Worm (Caenorhabditis elegans) whole organism, young adult: ENCODE results near the gene F35E8.13.

ENCODE experiments used
- B0261.1 ChIP-seq: sonication (generic microtip); optimal IDR thresholded peaks from 2 replicates; lab custom pipeline; 2016; ENCODE audit warnings: mild to moderate bottlenecking, missing genetic modification characterization, moderate library complexity, missing compliant biosample characterization
- F10E7.11 ChIP-seq: sonication (generic microtip); optimal IDR thresholded peaks from 2 replicates; lab custom pipeline; 2017; ENCODE audit warnings: mild to moderate bottlenecking, missing genetic modification characterization, moderate library complexity, missing compliant biosample characterization
- F37B4.10 ChIP-seq: fragments of 200-800 bp; sonication (Bioruptor generic); IDR thresholded peaks from 2 replicates; pipeline ENCODE4 v1.3.6; 2022; ENCODE audit warnings: missing genetic modification characterization, missing compliant biosample characterization
- F39B2.1 ChIP-seq: fragments of 200-800 bp; sonication (Bioruptor generic); IDR thresholded peaks from 2 replicates; pipeline ENCODE4 v1.3.6; 2022; ENCODE audit warnings: missing genetic modification reagents, missing genetic modification characterization, missing compliant biosample characterization
- F55B11.4 ChIP-seq: sonication (generic microtip); optimal IDR thresholded peaks from 2 replicates; lab custom pipeline; 2016; ENCODE audit warnings: missing compliant biosample characterization, missing genetic modification characterization, borderline replicate concordance; ENCODE audit not compliant: insufficient read depth
- K12H6.12 ChIP-seq: fragments of 200-800 bp; sonication (Bioruptor generic); optimal IDR thresholded peaks from 2 replicates; lab custom pipeline; 2018; ENCODE audit warnings: mild to moderate bottlenecking, missing genetic modification characterization, missing compliant biosample characterization
- T26A5.8 ChIP-seq: sonication (generic microtip); optimal IDR thresholded peaks from 2 replicates; lab custom pipeline; 2016; ENCODE audit warnings: missing genetic modification characterization, missing compliant biosample characterization
- Y53F4B.3 ChIP-seq: fragments of 200-800 bp; sonication (Bioruptor generic); IDR thresholded peaks from 2 replicates; pipeline ENCODE4 v1.3.6; 2022; ENCODE audit warnings: missing genetic modification reagents, missing genetic modification characterization, missing compliant biosample characterization
- Y53G8AR.9 ChIP-seq: fragments of 200-800 bp; sonication (Bioruptor generic); conservative IDR thresholded peaks from 2 replicates; pipeline ENCODE4 v1.3.6; 2022; ENCODE audit warnings: missing genetic modification reagents, missing genetic modification characterization, missing compliant biosample characterization
- aptf-3 ChIP-seq: fragments of 200-800 bp; sonication (Bioruptor generic); IDR thresholded peaks from 2 replicates; pipeline ENCODE4 v1.3.6; 2022; ENCODE audit warnings: missing genetic modification characterization, missing compliant biosample characterization
- atf-7 ChIP-seq: sonication (generic microtip); optimal IDR thresholded peaks from 2 replicates; lab custom pipeline; 2017; ENCODE audit warnings: mild to moderate bottlenecking, missing genetic modification characterization, missing compliant biosample characterization
- attf-3 ChIP-seq: fragments of 200-800 bp; sonication (Bioruptor generic); conservative IDR thresholded peaks from 2 replicates; pipeline ENCODE4 v1.3.6; 2022; ENCODE audit warnings: missing genetic modification reagents, missing genetic modification characterization, missing compliant biosample characterization
- cebp-1 ChIP-seq, 2 experiments: fragments of 200-800 bp in 1 of 2; sonication (Bioruptor generic) in 1 of 2; sonication (generic microtip) in 1 of 2; IDR thresholded peaks in 1 of 2; optimal IDR thresholded peaks in 1 of 2; 2 replicates each; pipeline versions ENCODE4 v1.3.6 to Lab custom; 2017 to 2022; ENCODE audit warnings: missing compliant biosample characterization in 2 of 2, missing genetic modification characterization in 2 of 2, mild to moderate bottlenecking in 1 of 2, missing genetic modification reagents in 1 of 2, moderate library complexity in 1 of 2
- ceh-27 ChIP-seq: fragments of 200-800 bp; sonication (Bioruptor generic); optimal IDR thresholded peaks from 2 replicates; lab custom pipeline; 2018; ENCODE audit warnings: mild to moderate bottlenecking, missing genetic modification characterization, moderate library complexity, missing compliant biosample characterization
- chd-7 ChIP-seq: sonication (generic microtip); optimal IDR thresholded peaks from 2 replicates; lab custom pipeline; 2016; ENCODE audit warnings: mild to moderate bottlenecking, missing genetic modification characterization, moderate library complexity, missing compliant biosample characterization
- dox-1 ChIP-seq: fragments of 200-800 bp; sonication (Bioruptor generic); IDR thresholded peaks from 2 replicates; pipeline ENCODE4 v1.3.6; 2022; ENCODE audit warnings: missing genetic modification reagents, missing genetic modification characterization, missing compliant biosample characterization
- dpff-1 ChIP-seq: sonication (generic microtip); optimal IDR thresholded peaks from 2 replicates; lab custom pipeline; 2017; ENCODE audit warnings: mild to moderate bottlenecking, missing genetic modification characterization, missing compliant biosample characterization
- dpl-1 ChIP-seq: fragments of 150-350 bp; optimal IDR thresholded peaks from 2 replicates; lab custom pipeline; 2014; ENCODE audit warnings: missing biosample characterization, missing genetic modification reagents, missing genetic modification characterization
- egl-44 ChIP-seq: fragments of 200-800 bp; sonication (Bioruptor generic); IDR thresholded peaks from 2 replicates; pipeline ENCODE4 v1.3.6; 2022; ENCODE audit warnings: missing genetic modification reagents, missing genetic modification characterization, missing compliant biosample characterization
- fkh-3 ChIP-seq: sonication (generic microtip); optimal IDR thresholded peaks from 2 replicates; lab custom pipeline; 2016; ENCODE audit warnings: mild to moderate bottlenecking, missing genetic modification characterization, missing compliant biosample characterization
- gei-17 ChIP-seq: fragments of 200-800 bp; sonication (Bioruptor generic); optimal IDR thresholded peaks from 2 replicates; lab custom pipeline; 2018; ENCODE audit warnings: mild to moderate bottlenecking, missing genetic modification characterization, missing compliant biosample characterization
- hmg-1.2 ChIP-seq: fragments of 200-800 bp; sonication (Bioruptor generic); IDR thresholded peaks from 2 replicates; pipeline ENCODE4 v1.3.6; 2022; ENCODE audit warnings: missing genetic modification reagents, missing genetic modification characterization, missing compliant biosample characterization
- hmg-20 ChIP-seq: fragments of 200-800 bp; sonication (Bioruptor generic); IDR thresholded peaks from 2 replicates; pipeline ENCODE4 v1.3.6; 2022; ENCODE audit warnings: missing genetic modification reagents, missing genetic modification characterization, missing compliant biosample characterization
- let-526 ChIP-seq: fragments of 200-800 bp; sonication (Bioruptor generic); IDR thresholded peaks from 2 replicates; pipeline ENCODE4 v1.3.6; 2022; ENCODE audit warnings: missing genetic modification reagents, missing genetic modification characterization, missing compliant biosample characterization
- lin-40 ChIP-seq: sonication (generic microtip); optimal IDR thresholded peaks from 2 replicates; lab custom pipeline; 2016; ENCODE audit warnings: missing genetic modification characterization, mild to moderate bottlenecking, missing compliant biosample characterization, missing genotype, missing genetic modification reagents
- lsl-1 ChIP-seq: fragments of 200-800 bp; sonication (Bioruptor generic); optimal IDR thresholded peaks from 2 replicates; lab custom pipeline; 2018; ENCODE audit warnings: mild to moderate bottlenecking, missing genetic modification characterization, moderate library complexity, missing compliant biosample characterization
- madf-8 ChIP-seq: fragments of 200-800 bp; sonication (Bioruptor generic); conservative IDR thresholded peaks from 2 replicates; pipeline ENCODE4 v1.3.6; 2022; ENCODE audit warnings: missing genetic modification reagents, missing genetic modification characterization, missing compliant biosample characterization
- mel-28 ChIP-seq: sonication (generic microtip); optimal IDR thresholded peaks from 2 replicates; lab custom pipeline; 2016; ENCODE audit warnings: borderline replicate concordance, mild to moderate bottlenecking, missing genetic modification characterization, missing compliant biosample characterization
- nfyb-1 ChIP-seq: fragments of 200-800 bp; sonication (Bioruptor generic); IDR thresholded peaks from 2 replicates; pipeline ENCODE4 v1.3.6; 2022; ENCODE audit warnings: missing genetic modification reagents, missing genetic modification characterization, missing compliant biosample characterization
- nhr-27 ChIP-seq: fragments of 200-800 bp; sonication (Bioruptor generic); optimal IDR thresholded peaks from 2 replicates; lab custom pipeline; 2018; ENCODE audit warnings: mild to moderate bottlenecking, missing genetic modification characterization, moderate library complexity, missing compliant biosample characterization
- pbrm-1 ChIP-seq: fragments of 200-800 bp; sonication (Bioruptor generic); IDR thresholded peaks from 2 replicates; pipeline ENCODE4 v1.3.6; 2022; ENCODE audit warnings: missing genetic modification reagents, missing genetic modification characterization, missing compliant biosample characterization
- pha-4 ChIP-seq: fragments of 150-350 bp; sonication (generic microtip); optimal IDR thresholded peaks from 2 replicates; lab custom pipeline; 2014; ENCODE audit warnings: missing biosample characterization, missing genetic modification reagents, missing genetic modification characterization
- rpc-1 ChIP-seq, 2 experiments: fragments of 150-350 bp in 1 of 2; sonication (generic microtip) in 1 of 2; optimal IDR thresholded peaks; 2 replicates each; lab custom pipeline; 2014 to 2018; ENCODE audit warnings: missing biosample characterization in 1 of 2, missing genetic modification characterization in 1 of 2, missing genetic modification reagents in 1 of 2, missing genotype in 1 of 2
- sea-2 ChIP-seq: fragments of 200-800 bp; sonication (Bioruptor generic); IDR thresholded peaks from 2 replicates; pipeline ENCODE4 v1.3.6; 2022; ENCODE audit warnings: missing genetic modification characterization, missing compliant biosample characterization
- snpc-1.3 ChIP-seq: sonication (generic microtip); optimal IDR thresholded peaks from 2 replicates; lab custom pipeline; 2017; ENCODE audit warnings: missing genetic modification characterization, mild to moderate bottlenecking, missing compliant biosample characterization, antibody characterized with exemption, moderate library complexity, missing genotype, missing genetic modification reagents; ENCODE audit not compliant: insufficient read depth
- snpc-3.4 ChIP-seq: sonication (generic microtip); optimal IDR thresholded peaks from 2 replicates; lab custom pipeline; 2017; ENCODE audit warnings: missing genetic modification characterization, mild to moderate bottlenecking, missing compliant biosample characterization, antibody characterized with exemption, moderate library complexity, missing genotype, missing genetic modification reagents
- snpc-4 ChIP-seq, 5 experiments: fragments of 150-350 bp in 1 of 5; sonication (generic microtip) in 4 of 5; optimal IDR thresholded peaks; 2 replicates each; lab custom pipeline; 2014 to 2018; ENCODE audit warnings: missing genetic modification characterization in 5 of 5, missing biosample characterization in 3 of 5, antibody characterized with exemption in 2 of 5, mild to moderate bottlenecking in 2 of 5, missing compliant biosample characterization in 2 of 5, missing genotype in 2 of 5, moderate library complexity in 2 of 5, missing genetic modification reagents in 1 of 5
- tbp1 ChIP-seq: fragments of 200-800 bp; sonication (Bioruptor generic); optimal IDR thresholded peaks from 2 replicates; lab custom pipeline; 2018; ENCODE audit warnings: mild to moderate bottlenecking, missing genetic modification characterization, missing compliant biosample characterization
- tbx-9 ChIP-seq: sonication (generic microtip); optimal IDR thresholded peaks from 2 replicates; lab custom pipeline; 2016; ENCODE audit warnings: borderline replicate concordance, missing genetic modification characterization, inconsistent platforms, missing compliant biosample characterization
- ztf-22 ChIP-seq: fragments of 200-800 bp; sonication (Bioruptor generic); optimal IDR thresholded peaks from 2 replicates; lab custom pipeline; 2018; ENCODE audit warnings: mild to moderate bottlenecking, missing genetic modification characterization, moderate library complexity, missing compliant biosample characterization

F35E8.13 gene

DNA sequence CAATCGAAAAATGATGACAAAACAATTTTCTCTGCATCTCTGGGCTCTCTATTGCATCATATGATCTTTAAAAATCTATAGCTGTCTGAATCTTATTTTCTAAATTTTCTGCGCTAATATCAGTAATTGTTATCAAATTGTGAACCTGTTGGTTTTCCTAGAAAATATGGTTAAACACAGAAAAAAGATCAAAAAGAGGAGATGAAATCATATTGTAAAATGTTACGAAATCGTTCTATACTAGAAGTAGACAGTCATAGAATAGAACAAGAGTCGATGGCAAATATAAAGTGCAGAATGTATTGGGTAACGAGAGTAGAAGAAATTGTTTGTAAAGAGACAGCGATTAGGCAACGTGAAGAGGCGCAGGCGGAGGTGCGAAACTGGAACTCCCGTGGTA lies 42.4 kb upstream of the F35E8.13 start (continued):
- TF ChIP-seq gei-17 (GFP tag; lab: Kevin White, UChicago) (no peak), K12H6.12 (tag; lab: Kevin White, UChicago) (no peak), nhr-27 (no peak), lin-40 (tag; lab: Kevin White, UChicago) (no peak), let-526 (GFP tag; lab: Robert Waterston, UW) (no peak), dox-1 (GFP tag; lab: Robert Waterston, UW) (0 out of 2 replicates have a peak, but pooled peaks have one; percentile 23), F37B4.10 (no peak), tbx-9 (tag; lab: Kevin White, UChicago) (no peak), dpff-1 (tag; lab: Kevin White, UChicago) (no peak), hmg-1.2 (GFP tag; lab: Robert Waterston, UW) (peak; percentile 62; the same call in 1 of the 2 replicates), dpl-1 (GFP tag; lab: Kevin White, UChicago) (no peak), snpc-4 (GFP tag; optimal IDR thresholded peaks at IDR 0.05; lab: Kevin White, UChicago) (no peak), snpc-4 (tag; optimal IDR thresholded peaks at IDR 0.05; lab: Kevin White, UChicago) (peak in 1 of 4 experiments; percentile 11), B0261.1 (no peak), egl-44 (no peak), Y53G8AR.9 (GFP tag; lab: Robert Waterston, UW) (no peak), hmg-20 (GFP tag; lab: Robert Waterston, UW) (no peak), snpc-1.3 (tag; lab: Kevin White, UChicago) (no peak)

DNA sequence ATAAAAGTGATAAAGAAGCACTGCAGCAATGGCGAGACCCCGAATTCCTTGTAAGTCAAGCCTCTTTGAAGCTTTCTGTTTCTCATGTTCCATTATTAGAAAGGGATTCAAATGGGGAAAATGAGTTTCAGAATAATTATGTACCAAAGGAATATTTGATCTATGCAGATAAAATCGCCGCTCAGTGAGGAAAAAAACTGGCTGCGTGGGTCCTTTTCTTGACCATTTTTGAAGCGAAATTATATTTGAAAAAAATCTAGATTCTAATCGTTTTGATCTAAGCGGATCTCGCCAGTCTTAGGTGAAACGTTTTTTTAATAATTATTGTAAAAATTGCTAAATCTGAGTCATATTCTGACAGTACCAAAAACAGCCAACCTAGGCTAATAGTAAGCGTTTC lies 38.4 kb upstream of the F35E8.13 start, which contains the start of gene oac-42:
TSS of gene oac-42 (minus strand) at position 101 of the 400 bp plus-strand sequence.
- TF ChIP-seq F39B2.1 (no peak), nhr-27 (no peak), pbrm-1 (GFP tag; lab: Robert Waterston, UW) (no peak), lsl-1 (GFP tag; lab: Kevin White, UChicago) (no peak), atf-7 (tag; lab: Kevin White, UChicago) (no peak)
- TF ChIP-seq, all 124 proteins: peak for 0

DNA sequence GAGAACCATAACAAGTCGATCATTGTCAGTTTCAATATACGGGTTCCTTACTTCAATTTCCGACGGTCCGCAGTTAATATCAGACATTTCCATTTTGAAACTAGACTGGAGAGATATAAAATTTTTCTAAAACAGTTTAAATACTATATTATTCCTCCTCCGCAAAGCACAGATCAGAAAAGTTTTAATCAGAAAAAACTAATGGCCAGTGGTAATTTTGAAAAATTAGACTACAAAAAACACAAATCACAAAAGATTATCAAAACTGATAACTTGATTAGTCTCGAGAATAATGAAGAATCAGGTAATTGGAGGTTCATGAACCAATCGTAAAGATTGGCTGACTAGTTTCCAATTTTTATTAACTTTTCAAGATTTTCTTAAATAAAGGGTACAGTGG lies 37.1 kb upstream of the F35E8.13 start, which contains the start of gene T06C12.9:
TSS of gene T06C12.9 (minus strand) at position 101 of the 400 bp plus-strand sequence.
- TF ChIP-seq K12H6.12 (tag; lab: Kevin White, UChicago) (no peak), nfyb-1 (GFP tag; lab: Robert Waterston, UW) (no peak), madf-8 (no peak)

DNA sequence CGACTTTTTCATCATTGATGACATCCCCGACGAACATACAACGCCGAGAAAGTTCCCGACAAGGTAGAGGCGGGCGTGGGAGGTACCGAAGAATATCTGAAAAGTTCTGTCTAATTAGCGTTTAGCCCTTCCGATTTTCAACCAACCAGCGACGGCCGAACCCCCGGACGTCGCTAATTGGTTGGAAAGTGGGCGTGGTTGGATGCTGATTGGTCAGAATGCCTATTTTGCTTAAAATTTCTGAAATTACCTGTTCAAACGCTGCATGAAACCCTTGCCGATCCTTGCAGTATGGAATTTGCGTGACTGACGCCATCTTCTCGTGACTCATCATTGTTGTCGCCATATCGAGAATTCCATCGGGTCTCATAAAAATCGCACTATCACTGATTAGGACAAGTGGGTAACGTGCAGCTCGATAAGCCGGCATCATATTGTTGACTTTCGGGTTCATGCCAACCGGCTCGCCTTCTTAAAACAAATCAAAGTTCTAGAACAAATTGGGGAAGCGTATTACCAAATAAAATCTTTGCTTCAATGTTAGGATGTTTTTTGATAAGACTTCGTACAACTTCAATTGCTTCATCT lies 35.3 kb upstream of the F35E8.13 start:
- no peak for TF ChIP-seq K12H6.12 (tag; lab: Kevin White, UChicago)
- no peak for TF ChIP-seq F55B11.4 (tag; lab: Kevin White, UChicago)
- no peak for TF ChIP-seq tbp1 (GFP tag; lab: Kevin White, UChicago)
- no peak for TF ChIP-seq chd-7 (tag; lab: Kevin White, UChicago)
- TF ChIP-seq mel-28 (tag; lab: Kevin White, UChicago) = no peak
- 0 out of 2 replicates have a peak, but pooled peaks have one; percentile 23 for TF ChIP-seq egl-44
- TF ChIP-seq nfyb-1 (GFP tag; lab: Robert Waterston, UW) = peak; percentile 55; the same call in 1 of the 2 replicates
- TF ChIP-seq fkh-3 = no peak
- TF ChIP-seq rpc-1 (optimal IDR thresholded peaks at IDR 0.05; lab: Kevin White, UChicago) = no peak
- TF ChIP-seq rpc-1 (tag; optimal IDR thresholded peaks at IDR 0.05; lab: Kevin White, UChicago) = no peak
- TF ChIP-seq Y53F4B.3 = no peak
- TF ChIP-seq attf-3 = no peak
- TF ChIP-seq T26A5.8 (tag; lab: Kevin White, UChicago) = no peak
- no peak for TF ChIP-seq F10E7.11 (tag; lab: Kevin White, UChicago)
- no peak for TF ChIP-seq ceh-27 (GFP tag; lab: Kevin White, UChicago)
- TF ChIP-seq cebp-1 (GFP tag; IDR thresholded peaks at IDR 0.05; lab: Robert Waterston, UW) = no peak
- TF ChIP-seq cebp-1 (tag; optimal IDR thresholded peaks at IDR 0.05; lab: Kevin White, UChicago) = peak; percentile 21
- TF ChIP-seq sea-2 (GFP tag; lab: Robert Waterston, UW) = no peak
- no peak for TF ChIP-seq pha-4 (tag; lab: Kevin White, UChicago)
- TF ChIP-seq snpc-3.4 (tag; lab: Kevin White, UChicago) = no peak
- TF ChIP-seq ztf-22 (GFP tag; lab: Kevin White, UChicago) = peak; percentile 26
- TF ChIP-seq aptf-3 = no peak
- no peak for TF ChIP-seq lsl-1 (GFP tag; lab: Kevin White, UChicago)
